Worm (Caenorhabditis elegans): ENCODE results near the gene moma-1.

The moma-1 gene

ce11 chrIII:887874-888299, 35.7 kb upstream of the moma-1 start (continued):
- TF ChIP-seq zip-11 (GFP tag; IDR thresholded peaks at IDR 0.05) (no peak), daf-8 (GFP tag; IDR thresholded peaks at IDR 0.05) (no peak), madf-9 (GFP tag; conservative IDR thresholded peaks at IDR 0.05) (peak; percentile 51; the same call in 1 of the 2 replicates), F10B5.3 (tag; optimal IDR thresholded peaks at IDR 0.05) (no peak), ztf-7 (tag; optimal IDR thresholded peaks at IDR 0.05) (peak; percentile 7), T26A8.4 (GFP tag; IDR thresholded peaks at IDR 0.05) (peak; percentile 62), egl-27 (tag; optimal IDR thresholded peaks at IDR 0.05) (no peak), nhr-76 (tag; optimal IDR thresholded peaks at IDR 0.05) (no peak), ceh-20 (GFP tag; IDR thresholded peaks at IDR 0.05) (peak; percentile 23; the same call in 1 of the 2 replicates), nhr-28 (tag; optimal IDR thresholded peaks at IDR 0.05) (peak; percentile 65), rbr-2 (tag; optimal IDR thresholded peaks at IDR 0.05) (peak; percentile 88), fkh-10 (GFP tag; optimal IDR thresholded peaks at IDR 0.05) (peak; percentile 92), spr-3 (GFP tag; optimal IDR thresholded peaks at IDR 0.05) (no peak)

ce11 chrIII:886726-887125, 34.5 kb upstream of the moma-1 start, which contains the start of gene zer-1:
TSS of gene zer-1 (minus strand) at chrIII:886793.
- TF ChIP-seq cey-2 (tag; optimal IDR thresholded peaks at IDR 0.05; ENCODE audit: borderline replicate concordance, insufficient read depth), result no peak
- TF ChIP-seq arid-1 (GFP tag; conservative IDR thresholded peaks at IDR 0.05), result no peak
- no peak for TF ChIP-seq D1046.2 (GFP tag; IDR thresholded peaks at IDR 0.05)
- no peak for TF ChIP-seq ztf-11 (tag; optimal IDR thresholded peaks at IDR 0.05)
- TF ChIP-seq F37D6.2 (tag; optimal IDR thresholded peaks at IDR 0.05), result no peak
- no peak for TF ChIP-seq skn-1 (tag; optimal IDR thresholded peaks at IDR 0.05)
- no peak for TF ChIP-seq ceh-28 (tag; optimal IDR thresholded peaks at IDR 0.05)
- TF ChIP-seq nhr-11 (tag; optimal IDR thresholded peaks at IDR 0.05), result no peak
- no peak for TF ChIP-seq hmg-1.1 (GFP tag; IDR thresholded peaks at IDR 0.05)
- TF ChIP-seq duxl-1 (tag; optimal IDR thresholded peaks at IDR 0.05; ENCODE audit: poor library complexity), result no peak
- TF ChIP-seq Y48G9A.11 (GFP tag; IDR thresholded peaks at IDR 0.05), result no peak
- no peak for TF ChIP-seq zip-2 (tag; optimal IDR thresholded peaks at IDR 0.05)
- TF ChIP-seq ctbp-1 (GFP tag; IDR thresholded peaks at IDR 0.05), result no peak
- TF ChIP-seq F49E8.2 (tag; optimal IDR thresholded peaks at IDR 0.05; ENCODE audit: borderline replicate concordance), result no peak
- TF ChIP-seq aly-2 (tag; optimal IDR thresholded peaks at IDR 0.05), result no peak
- no peak for TF ChIP-seq zip-11 (GFP tag; IDR thresholded peaks at IDR 0.05)

- TF ChIP-seq hlh-11 (tag; optimal IDR thresholded peaks at IDR 0.05) (no peak), F44E2.7 (GFP tag; IDR thresholded peaks at IDR 0.05) (no peak), snpc-4 (tag; optimal IDR thresholded peaks at IDR 0.05) (no peak), ztf-7 (tag; optimal IDR thresholded peaks at IDR 0.05) (no peak), vab-7 (GFP tag; IDR thresholded peaks at IDR 0.05) (no peak)
Observed at ce11 chrIII:883595-883994, 31.4 kb upstream of the moma-1 start.

ce11 chrIII:881460-881859, 29.3 kb upstream of the moma-1 start:
- TF ChIP-seq tag-97 (GFP tag; IDR thresholded peaks at IDR 0.05) (no peak), set-16 (GFP tag; IDR thresholded peaks at IDR 0.05) (no peak), ZK546.5 (tag; optimal IDR thresholded peaks at IDR 0.05) (no peak), aly-2 (tag; optimal IDR thresholded peaks at IDR 0.05) (no peak), rbr-2 (tag; optimal IDR thresholded peaks at IDR 0.05) (no peak), D1046.2 (GFP tag; IDR thresholded peaks at IDR 0.05) (no peak), madf-9 (GFP tag; conservative IDR thresholded peaks at IDR 0.05) (no peak), lin-38 (GFP tag; IDR thresholded peaks at IDR 0.05) (peak; percentile 36; the same call in 1 of the 2 replicates), aha-1 (tag) (no peak), daf-19 (GFP tag; conservative IDR thresholded peaks at IDR 0.05) (no peak), hlh-30 (tag; optimal IDR thresholded peaks at IDR 0.05; ENCODE audit: insufficient read depth) (no peak), unc-130 (GFP tag; optimal IDR thresholded peaks at IDR 0.05) (peak; percentile 46), ceh-82 (tag; optimal IDR thresholded peaks at IDR 0.05) (no peak), mes-2 (tag; optimal IDR thresholded peaks at IDR 0.05; ENCODE audit: poor library complexity, severe bottlenecking) (peak; percentile 15), nhr-111 (GFP tag; optimal IDR thresholded peaks at IDR 0.05) (no peak)

Measured in whole organism, L4 larva.